Fruit fly (Drosophila melanogaster): ENCODE results near the gene Hk.

Gene Hk

DNA sequence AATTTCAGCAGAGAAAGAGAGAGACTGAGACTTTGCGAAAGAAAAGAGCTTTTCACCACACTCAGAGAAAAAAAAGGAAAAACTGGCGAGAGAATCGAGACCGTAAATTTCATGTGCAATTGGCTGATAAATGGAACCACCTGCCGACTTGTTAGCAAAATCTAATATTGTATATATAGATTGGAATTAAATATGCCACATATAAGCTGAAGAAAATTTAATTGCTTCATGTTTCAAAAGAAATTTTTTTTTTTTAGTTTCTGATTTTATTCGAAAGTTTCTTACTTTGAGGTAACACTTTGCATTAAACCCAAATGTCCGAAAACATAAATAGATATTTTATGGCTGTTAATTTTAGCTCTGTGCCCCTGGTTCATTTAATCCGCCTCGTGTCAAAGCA is 18.5 kb downstream of the Hk start (continued):
- peak; percentile 48 for TF ChIP-seq row (GFP tag; IDR thresholded peaks at IDR 0.05)
- TF ChIP-seq Sox102F (GFP tag; optimal IDR thresholded peaks at IDR 0.05), result peak; percentile 25
- TF ChIP-seq CG4854 (GFP tag; optimal IDR thresholded peaks at IDR 0.05), result no peak
- TF ChIP-seq Camta (GFP tag; optimal IDR thresholded peaks at IDR 0.05), result no peak
- no peak for TF ChIP-seq CG30020 (tag; optimal IDR thresholded peaks at IDR 0.05)
- TF ChIP-seq al (GFP tag; IDR thresholded peaks at IDR 0.05), result 0 out of 2 replicates have a peak, but pooled peaks have one; percentile 6
- TF ChIP-seq Ptx1 (GFP tag; IDR thresholded peaks at IDR 0.05), result 0 out of 2 replicates have a peak, but pooled peaks have one; percentile 7
- TF ChIP-seq bigmax (GFP tag; optimal IDR thresholded peaks at IDR 0.05), result no peak
- peak in 1 of 2 experiments; percentile 30 for TF ChIP-seq Hr51 (GFP tag; optimal IDR thresholded peaks at IDR 0.05)
- no peak for TF ChIP-seq CG2712 (tag; optimal IDR thresholded peaks at IDR 0.05)
- TF ChIP-seq CG6689 (GFP tag; IDR thresholded peaks at IDR 0.05), result no peak
- TF ChIP-seq kni (GFP tag; optimal IDR thresholded peaks at IDR 0.05), result no peak
- no peak for TF ChIP-seq pfk (GFP tag; optimal IDR thresholded peaks at IDR 0.05)
- peak; percentile 12 for TF ChIP-seq lab (GFP tag; optimal IDR thresholded peaks at IDR 0.05)
- no peak for TF ChIP-seq rib (GFP tag; IDR thresholded peaks at IDR 0.05)
- no peak for TF ChIP-seq eve (GFP tag; optimal IDR thresholded peaks at IDR 0.05)
- no peak for TF ChIP-seq CG1603 (tag; optimal IDR thresholded peaks at IDR 0.05)
- no peak for TF ChIP-seq CG8281 (tag; optimal IDR thresholded peaks at IDR 0.05)
- TF ChIP-seq CG4404 (GFP tag; IDR thresholded peaks at IDR 0.05), result no peak
- TF ChIP-seq CG12391 (tag; optimal IDR thresholded peaks at IDR 0.05), result no peak
- no peak for TF ChIP-seq pho (GFP tag; optimal IDR thresholded peaks at IDR 0.05)
- TF ChIP-seq pan (optimal IDR thresholded peaks at IDR 0.05), result no peak
- TF ChIP-seq pan (GFP tag; optimal IDR thresholded peaks at IDR 0.05 in 1 of 2, IDR thresholded peaks at IDR 0.05 in 1 of 2), result no peak
- TF ChIP-seq sens (GFP tag), result peak; percentile 64
- no peak for TF ChIP-seq emc (GFP tag; optimal IDR thresholded peaks at IDR 0.05)
- peak; percentile 27; the same call in 1 of the 2 replicates for TF ChIP-seq lmd (GFP tag; IDR thresholded peaks at IDR 0.05)
- TF ChIP-seq CG3995 (GFP tag; optimal IDR thresholded peaks at IDR 0.05), result no peak
- no peak for TF ChIP-seq inv (GFP tag; IDR thresholded peaks at IDR 0.05; ENCODE audit: partially characterized antibody)
- TF ChIP-seq Drgx (GFP tag; IDR thresholded peaks at IDR 0.05), result 0 out of 2 replicates have a peak, but pooled peaks have one; percentile 26
- no peak for TF ChIP-seq CG2116 (GFP tag; optimal IDR thresholded peaks at IDR 0.05)
- no peak for TF ChIP-seq tap (tag; optimal IDR thresholded peaks at IDR 0.05)
- TF ChIP-seq dysf (GFP tag; IDR thresholded peaks at IDR 0.05), result peak; percentile 30; the same call in 1 of the 3 replicates
- TF ChIP-seq ase (GFP tag; IDR thresholded peaks at IDR 0.05), result no peak
- TF ChIP-seq dmrt99B (tag; optimal IDR thresholded peaks at IDR 0.05), result peak; percentile 8
- no peak for TF ChIP-seq mam (GFP tag; optimal IDR thresholded peaks at IDR 0.05)
- TF ChIP-seq grau (tag; optimal IDR thresholded peaks at IDR 0.05), result peak; percentile 32
- peak; percentile 32; the same call in 1 of the 2 replicates for TF ChIP-seq CG9932 (GFP tag; IDR thresholded peaks at IDR 0.05)
- TF ChIP-seq CG14667 (GFP tag; IDR thresholded peaks at IDR 0.05), result no peak
- TF ChIP-seq CG15011 (GFP tag; optimal IDR thresholded peaks at IDR 0.05), result no peak
- TF ChIP-seq gem (tag; optimal IDR thresholded peaks at IDR 0.05), result peak; percentile 37
- no peak for TF ChIP-seq ara (GFP tag; IDR thresholded peaks at IDR 0.05)
- peak; percentile 13; the same call in 1 of the 2 replicates for TF ChIP-seq CG32532 (GFP tag; IDR thresholded peaks at IDR 0.05)
- no peak for TF ChIP-seq otp (GFP tag; IDR thresholded peaks at IDR 0.05)
- TF ChIP-seq CG11085 (GFP tag; IDR thresholded peaks at IDR 0.05), result no peak
- peak; percentile 29 for TF ChIP-seq CG2120 (GFP tag; optimal IDR thresholded peaks at IDR 0.05)
- TF ChIP-seq tgo (GFP tag; IDR thresholded peaks at IDR 0.05), result no peak
- no peak for TF ChIP-seq CG42726 (GFP tag; IDR thresholded peaks at IDR 0.05; ENCODE audit: partially characterized antibody)
- TF ChIP-seq Fer2 (tag; optimal IDR thresholded peaks at IDR 0.05), result no peak
- TF ChIP-seq CG11504 (tag; optimal IDR thresholded peaks at IDR 0.05), result peak; percentile 25
- no peak for TF ChIP-seq Fer3 (tag; optimal IDR thresholded peaks at IDR 0.05)
- TF ChIP-seq bsh (GFP tag; optimal IDR thresholded peaks at IDR 0.05), result no peak

Data from whole organism, embryonic.